Worm (Caenorhabditis elegans) whole organism, early embryonic: ENCODE measurements around the gene nhr-59.

Experiments
- B0310.2 ChIP-seq: sonication (generic microtip); optimal IDR thresholded peaks from 2 replicates; lab custom pipeline; 2016; ENCODE audit warnings: mild to moderate bottlenecking, missing genetic modification characterization, missing compliant biosample characterization
- F13C5.2 ChIP-seq: sonication (generic microtip); optimal IDR thresholded peaks from 2 replicates; lab custom pipeline; 2017; ENCODE audit warnings: mild to moderate bottlenecking, missing genetic modification characterization, inconsistent platforms, missing compliant biosample characterization
- aly-1 ChIP-seq: sonication (generic microtip); optimal IDR thresholded peaks from 2 replicates; lab custom pipeline; 2016; ENCODE audit warnings: missing genetic modification characterization, missing compliant biosample characterization
- ama-1 ChIP-seq: fragments of 150-350 bp; optimal IDR thresholded peaks from 2 replicates; lab custom pipeline; 2014
- ceh-13 ChIP-seq: fragments of 200-800 bp; sonication (Bioruptor generic); optimal IDR thresholded peaks from 2 replicates; lab custom pipeline; 2018; ENCODE audit warnings: mild to moderate bottlenecking, missing genetic modification characterization, missing compliant biosample characterization
- ceh-36 ChIP-seq: sonication (generic microtip); optimal IDR thresholded peaks from 2 replicates; lab custom pipeline; 2016; ENCODE audit warnings: missing genetic modification characterization, inconsistent platforms, missing compliant biosample characterization
- flt-1 ChIP-seq: fragments of 200-800 bp; sonication (Bioruptor generic); IDR thresholded peaks from 2 replicates; pipeline ENCODE4 v1.3.6; 2022; ENCODE audit warnings: missing genetic modification characterization, missing compliant biosample characterization
- hmbx-1 ChIP-seq: sonication (generic microtip); optimal IDR thresholded peaks from 2 replicates; lab custom pipeline; 2016; ENCODE audit warnings: mild to moderate bottlenecking, missing genetic modification characterization, missing compliant biosample characterization
- hmg-4 ChIP-seq: fragments of 200-800 bp; sonication (Bioruptor generic); optimal IDR thresholded peaks from 2 replicates; lab custom pipeline; 2018; ENCODE audit warnings: mild to moderate bottlenecking, missing genetic modification characterization, missing compliant biosample characterization
- hnd-1 ChIP-seq: sonication (generic microtip); optimal IDR thresholded peaks from 2 replicates; lab custom pipeline; 2016; ENCODE audit warnings: missing genetic modification characterization, missing compliant biosample characterization
- scrt-1 ChIP-seq: fragments of 200-800 bp; sonication (Bioruptor generic); IDR thresholded peaks from 2 replicates; pipeline ENCODE4 v1.3.6; 2022; ENCODE audit warnings: missing genetic modification characterization, missing compliant biosample characterization
- sea-1 ChIP-seq: fragments of 200-800 bp; sonication (Bioruptor generic); conservative IDR thresholded peaks from 2 replicates; pipeline ENCODE4 v1.3.6; 2022; ENCODE audit warnings: missing genetic modification characterization, missing compliant biosample characterization
- tra-4 ChIP-seq: sonication (generic microtip); optimal IDR thresholded peaks from 2 replicates; lab custom pipeline; 2017; ENCODE audit warnings: missing genetic modification characterization, missing compliant biosample characterization

DNA sequence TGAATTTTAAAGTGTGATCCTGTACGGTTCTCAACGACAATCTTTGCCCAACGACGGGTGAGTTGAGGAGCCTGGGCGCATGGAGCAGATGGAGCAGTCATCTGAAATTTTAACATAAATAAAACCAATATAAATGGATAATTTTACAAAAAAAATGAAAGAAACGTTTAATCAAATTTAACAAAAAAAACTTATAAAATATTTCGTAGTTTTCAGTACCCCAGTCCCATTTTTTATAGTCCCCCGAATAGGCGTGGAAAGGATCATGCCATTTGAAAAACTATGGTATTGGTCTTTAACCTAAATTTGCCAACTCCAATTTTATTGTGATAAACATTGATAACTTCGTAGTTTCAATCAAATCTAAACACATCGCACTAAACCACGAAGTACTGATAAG, 47.0 kb upstream of the nhr-59 start, which contains the start of gene pud-3:
- TF ChIP-seq hmbx-1 (tag; lab: Kevin White, UChicago) (no peak), aly-1 (no peak), ceh-36 (tag; lab: Kevin White, UChicago) (no peak), hnd-1 (tag; lab: Kevin White, UChicago) (no peak), tra-4 (tag; lab: Kevin White, UChicago) (no peak), sea-1 (GFP tag; lab: Robert Waterston, UW) (no peak), ama-1 (lab: Kevin White, UChicago) (no peak), hmg-4 (no peak), F13C5.2 (no peak), scrt-1 (GFP tag; lab: Robert Waterston, UW) (no peak), B0310.2 (tag; lab: Kevin White, UChicago) (no peak), ceh-13 (GFP tag; lab: Kevin White, UChicago) (no peak), flt-1 (GFP tag; lab: Robert Waterston, UW) (no peak)
